Worm (Caenorhabditis elegans) whole organism, mixed stage, embryonic: ENCODE measurements around the gene mab-21.

Experiments used
- M03D4.4 ChIP-seq: sonication (generic microtip); optimal IDR thresholded peaks from 2 replicates; lab custom pipeline; 2017; ENCODE audit warnings: mild to moderate bottlenecking, missing genetic modification characterization, missing compliant biosample characterization
- bed-3 ChIP-seq: fragments of 200-800 bp; sonication (Bioruptor generic); optimal IDR thresholded peaks from 3 replicates; lab custom pipeline; 2018; ENCODE audit warnings: mild to moderate bottlenecking, missing genetic modification characterization, moderate library complexity, missing compliant biosample characterization
- blmp-1 ChIP-seq: fragments of 150-350 bp; optimal IDR thresholded peaks from 2 replicates; lab custom pipeline; 2014; ENCODE audit warnings: missing biosample characterization, missing genetic modification characterization
- ceh-39 ChIP-seq: fragments of 150-350 bp; optimal IDR thresholded peaks from 2 replicates; lab custom pipeline; 2014; ENCODE audit warnings: missing biosample characterization, missing genetic modification characterization
- ceh-43 ChIP-seq: fragments of 200-800 bp; sonication (Bioruptor generic); optimal IDR thresholded peaks from 2 replicates; lab custom pipeline; 2018; ENCODE audit warnings: mild to moderate bottlenecking, missing genetic modification characterization, moderate library complexity, missing compliant biosample characterization
- ceh-83 ChIP-seq: fragments of 200-800 bp; sonication (Bioruptor generic); optimal IDR thresholded peaks from 2 replicates; lab custom pipeline; 2018; ENCODE audit warnings: mild to moderate bottlenecking, missing genetic modification characterization, missing compliant biosample characterization
- ces-1 ChIP-seq: fragments of 150-350 bp; optimal IDR thresholded peaks from 2 replicates; lab custom pipeline; 2014; ENCODE audit warnings: missing biosample characterization, missing genetic modification reagents, missing genetic modification characterization
- cnd-1 ChIP-seq: fragments of 200-800 bp; sonication (Bioruptor generic); optimal IDR thresholded peaks from 2 replicates; lab custom pipeline; 2018; ENCODE audit warnings: mild to moderate bottlenecking, missing genetic modification characterization, missing compliant biosample characterization
- drap-1 ChIP-seq: fragments of 200-800 bp; sonication (Bioruptor generic); optimal IDR thresholded peaks from 3 replicates; lab custom pipeline; 2018; ENCODE audit warnings: mild to moderate bottlenecking, missing genetic modification characterization, missing compliant biosample characterization
- elt-1 ChIP-seq: sonication (generic microtip); optimal IDR thresholded peaks from 2 replicates; lab custom pipeline; 2017; ENCODE audit warnings: missing genetic modification characterization, mild to moderate bottlenecking, missing compliant biosample characterization, antibody characterized with exemption, moderate library complexity, borderline replicate concordance; ENCODE audit not compliant: insufficient read depth
- elt-3 ChIP-seq: fragments of 150-350 bp; optimal IDR thresholded peaks from 2 replicates; lab custom pipeline; 2014; ENCODE audit warnings: missing biosample characterization, missing genetic modification characterization
- flh-1 ChIP-seq: fragments of 200-800 bp; sonication (Bioruptor generic); optimal IDR thresholded peaks from 2 replicates; lab custom pipeline; 2018; ENCODE audit warnings: mild to moderate bottlenecking, missing genetic modification characterization, moderate library complexity, missing compliant biosample characterization
- ham-2 ChIP-seq: fragments of 200-800 bp; sonication (Bioruptor generic); optimal IDR thresholded peaks from 2 replicates; lab custom pipeline; 2018; ENCODE audit warnings: mild to moderate bottlenecking, missing genetic modification characterization, missing compliant biosample characterization
- hlh-1 ChIP-seq: fragments of 150-350 bp; optimal IDR thresholded peaks from 2 replicates; lab custom pipeline; 2014; ENCODE audit warnings: missing biosample characterization, missing genetic modification reagents, missing genetic modification characterization
- lin-13 ChIP-seq: fragments of 150-350 bp; optimal IDR thresholded peaks from 2 replicates; lab custom pipeline; 2014; ENCODE audit warnings: missing biosample characterization, missing genetic modification characterization
- lin-32 ChIP-seq: fragments of 200-800 bp; sonication (Bioruptor generic); optimal IDR thresholded peaks from 2 replicates; lab custom pipeline; 2018; ENCODE audit warnings: mild to moderate bottlenecking, missing genetic modification characterization, missing compliant biosample characterization
- lsy-2 ChIP-seq: fragments of 150-350 bp; optimal IDR thresholded peaks from 2 replicates; lab custom pipeline; 2014; ENCODE audit warnings: missing biosample characterization, missing genetic modification characterization
- mab-5 ChIP-seq: fragments of 150-350 bp; optimal IDR thresholded peaks from 2 replicates; lab custom pipeline; 2014; ENCODE audit warnings: missing biosample characterization, missing genetic modification characterization
- mep-1 ChIP-seq: fragments of 150-350 bp; optimal IDR thresholded peaks from 2 replicates; lab custom pipeline; 2017; ENCODE audit warnings: missing biosample characterization, missing genetic modification reagents, missing genetic modification characterization, inconsistent platforms
- mls-2 ChIP-seq: sonication (generic microtip); optimal IDR thresholded peaks from 2 replicates; lab custom pipeline; 2016; ENCODE audit warnings: mild to moderate bottlenecking, missing genetic modification characterization, moderate library complexity, missing compliant biosample characterization
- nhr-12 ChIP-seq: fragments of 150-350 bp; optimal IDR thresholded peaks from 2 replicates; lab custom pipeline; 2014; ENCODE audit warnings: missing biosample characterization, missing genetic modification characterization
- nhr-2 ChIP-seq: fragments of 150-350 bp; optimal IDR thresholded peaks from 2 replicates; lab custom pipeline; 2014; ENCODE audit warnings: missing biosample characterization, missing genetic modification characterization
- nhr-237 ChIP-seq: fragments of 150-350 bp; optimal IDR thresholded peaks from 2 replicates; lab custom pipeline; 2014; ENCODE audit warnings: missing biosample characterization, missing genetic modification characterization
- nhr-28 ChIP-seq: fragments of 150-350 bp; optimal IDR thresholded peaks from 2 replicates; lab custom pipeline; 2014; ENCODE audit warnings: missing biosample characterization, missing genetic modification characterization
- nhr-76 ChIP-seq: sonication (generic microtip); optimal IDR thresholded peaks from 2 replicates; lab custom pipeline; 2017; ENCODE audit warnings: missing biosample characterization, missing genetic modification characterization
- pha-4 ChIP-seq: fragments of 150-350 bp; optimal IDR thresholded peaks from 2 replicates; lab custom pipeline; 2018; ENCODE audit warnings: missing biosample characterization, missing genetic modification reagents, missing genetic modification characterization
- sem-2 ChIP-seq: fragments of 200-800 bp; sonication (Bioruptor generic); optimal IDR thresholded peaks from 2 replicates; lab custom pipeline; 2018; ENCODE audit warnings: mild to moderate bottlenecking, missing genetic modification characterization, missing compliant biosample characterization
- snpc-4 ChIP-seq: fragments of 150-350 bp; optimal IDR thresholded peaks from 2 replicates; lab custom pipeline; 2014; ENCODE audit warnings: missing biosample characterization, missing genetic modification characterization
- tbx-8 ChIP-seq: fragments of 200-800 bp; sonication (Bioruptor generic); optimal IDR thresholded peaks from 2 replicates; lab custom pipeline; 2018; ENCODE audit warnings: mild to moderate bottlenecking, missing genetic modification characterization, moderate library complexity, missing compliant biosample characterization
- unc-120 ChIP-seq: sonication (generic microtip); optimal IDR thresholded peaks from 2 replicates; lab custom pipeline; 2017; ENCODE audit warnings: missing genetic modification characterization, missing compliant biosample characterization; ENCODE audit not compliant: poor library complexity, severe bottlenecking
- unc-39 ChIP-seq: fragments of 150-350 bp; optimal IDR thresholded peaks from 2 replicates; lab custom pipeline; 2014; ENCODE audit warnings: missing biosample characterization, missing genetic modification characterization
- unc-62 ChIP-seq: fragments of 150-350 bp; optimal IDR thresholded peaks from 2 replicates; lab custom pipeline; 2014; ENCODE audit warnings: missing biosample characterization, missing genetic modification reagents, missing genetic modification characterization
- zip-8 ChIP-seq: fragments of 150-350 bp; optimal IDR thresholded peaks from 2 replicates; lab custom pipeline; 2014; ENCODE audit warnings: missing biosample characterization, missing genetic modification characterization
- ztf-11 ChIP-seq: fragments of 150-350 bp; optimal IDR thresholded peaks from 2 replicates; lab custom pipeline; 2014; ENCODE audit warnings: missing biosample characterization, missing genetic modification characterization

Gene mab-21

DNA sequence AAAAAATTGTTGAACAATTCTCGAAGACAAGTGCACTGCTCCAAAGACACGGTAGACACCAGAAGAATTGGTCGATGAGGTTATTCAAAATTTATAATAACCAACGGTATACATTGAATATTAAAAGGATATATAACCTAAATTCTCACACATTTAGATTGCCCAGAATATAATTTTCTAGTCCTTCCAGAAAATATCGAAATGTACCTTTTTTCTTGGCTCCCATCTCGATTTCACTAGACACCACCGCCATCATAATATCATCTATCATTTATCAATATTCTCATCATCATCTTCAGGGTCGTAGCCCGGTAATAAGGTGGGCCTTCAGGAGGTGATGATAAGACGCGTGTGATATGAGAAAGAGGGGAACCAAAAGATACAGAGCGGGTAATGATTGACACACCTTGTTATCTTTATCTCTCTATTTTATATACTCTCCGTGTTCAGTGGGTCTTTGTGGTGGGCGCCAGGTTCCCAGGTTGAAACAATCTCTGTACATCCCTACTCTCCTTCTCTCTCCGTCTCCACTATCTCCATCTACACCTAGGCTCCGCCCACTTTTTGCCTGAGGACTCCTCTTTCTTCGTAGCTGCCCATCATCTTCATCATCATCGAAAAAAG, at the start of gene mab-21:
Gene mab-21 (plus strand): TSS at position 615 of the 624 bp plus-strand sequence.
- no peak for TF ChIP-seq unc-120 (tag; lab: Kevin White, UChicago)
- TF ChIP-seq ceh-43 = no peak
- peak; percentile 29 for TF ChIP-seq elt-1
- peak; percentile 63 for TF ChIP-seq unc-62 (GFP tag; lab: Kevin White, UChicago)
- TF ChIP-seq elt-3 (tag; lab: Kevin White, UChicago) = peak; percentile 47
- TF ChIP-seq drap-1 (GFP tag; lab: Kevin White, UChicago) = no peak
- TF ChIP-seq bed-3 = no peak
- TF ChIP-seq M03D4.4 (tag; lab: Kevin White, UChicago) = no peak
- TF ChIP-seq, all 35 proteins: peak for 3

DNA sequence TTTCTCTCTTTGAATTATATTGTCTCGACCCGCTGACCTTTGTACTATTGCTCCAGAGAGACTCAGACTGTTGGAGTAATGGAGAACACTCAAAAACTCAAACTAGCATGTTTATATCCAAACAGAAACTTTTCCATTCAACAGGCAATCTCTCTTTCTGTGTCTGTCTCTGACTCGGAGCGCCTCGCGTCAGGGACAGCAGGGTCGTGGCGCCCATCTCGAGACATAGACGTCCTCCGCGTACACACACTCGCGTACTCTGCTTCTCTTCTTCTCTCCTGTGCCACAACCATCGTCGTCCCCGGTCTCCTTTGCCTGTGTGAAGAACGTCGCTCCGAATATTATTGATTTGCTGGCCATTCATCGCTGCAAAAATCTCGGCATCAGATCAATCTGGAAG, 48.6 kb upstream of the mab-21 start:
- TF ChIP-seq pha-4 (tag; lab: Kevin White, UChicago) = peak; percentile 33
- TF ChIP-seq mep-1 = no peak

DNA sequence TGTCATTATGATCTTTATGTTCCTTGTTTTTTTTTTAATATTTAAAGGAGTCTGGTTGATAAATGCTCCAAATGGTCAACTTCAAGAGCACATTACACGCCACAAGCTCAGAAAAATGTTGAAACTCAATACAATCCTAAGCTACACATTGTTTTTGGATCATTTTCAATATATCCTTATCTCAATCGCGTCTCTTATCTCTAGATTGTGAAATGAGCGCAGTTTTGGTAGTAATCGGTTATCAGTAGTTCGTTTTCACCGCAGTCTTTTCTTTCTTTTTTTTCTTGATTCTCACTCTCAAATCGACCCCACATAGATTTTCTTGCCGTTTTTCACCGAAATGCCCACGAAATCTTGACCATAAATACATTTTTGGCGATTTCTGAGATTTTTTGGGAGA, 47.7 kb upstream of the mab-21 start:
- no peak for TF ChIP-seq zip-8 (tag; lab: Kevin White, UChicago)
- no peak for TF ChIP-seq nhr-2 (tag; lab: Kevin White, UChicago)
- TF ChIP-seq bed-3 = no peak
- TF ChIP-seq M03D4.4 (tag; lab: Kevin White, UChicago) = no peak
- no peak for TF ChIP-seq ceh-83 (GFP tag; lab: Kevin White, UChicago)
- no peak for TF ChIP-seq snpc-4 (tag; lab: Kevin White, UChicago)
- no peak for TF ChIP-seq elt-3 (tag; lab: Kevin White, UChicago)
- no peak for TF ChIP-seq unc-120 (tag; lab: Kevin White, UChicago)
- no peak for TF ChIP-seq elt-1
- TF ChIP-seq ceh-39 = no peak
- TF ChIP-seq drap-1 (GFP tag; lab: Kevin White, UChicago) = no peak
- TF ChIP-seq pha-4 (tag; lab: Kevin White, UChicago) = no peak
- no peak for TF ChIP-seq tbx-8 (GFP tag; lab: Kevin White, UChicago)
- TF ChIP-seq cnd-1 = no peak
- no peak for TF ChIP-seq mab-5
- no peak for TF ChIP-seq hlh-1 (tag; lab: Kevin White, UChicago)
- no peak for TF ChIP-seq nhr-28 (tag; lab: Kevin White, UChicago)
- no peak for TF ChIP-seq ztf-11 (tag; lab: Kevin White, UChicago)

DNA sequence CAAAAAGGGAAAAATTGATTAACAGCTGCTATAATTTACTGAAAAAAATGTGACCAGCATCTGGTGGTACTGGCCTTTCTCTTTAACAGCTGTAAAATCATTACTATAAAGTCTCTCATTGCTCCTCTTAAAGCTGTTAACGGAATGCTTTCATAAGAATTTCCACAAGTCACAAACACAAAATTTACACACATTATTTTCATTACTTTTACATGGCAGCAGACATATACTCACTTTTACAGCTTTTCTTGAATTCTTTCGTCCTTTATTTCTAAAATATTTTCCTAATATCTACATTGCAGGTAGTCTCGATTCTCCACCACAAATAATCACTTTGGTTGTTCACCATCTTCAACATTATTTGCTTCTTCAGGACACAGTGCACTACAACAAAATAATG, 47.2 kb upstream of the mab-21 start, which contains the start of gene imph-1:
Gene imph-1 (plus strand): TSS at position 301 of the 400 bp plus-strand sequence.
- TF ChIP-seq ceh-39 (no peak), blmp-1 (no peak), cnd-1 (no peak), snpc-4 (tag; lab: Kevin White, UChicago) (no peak)

DNA sequence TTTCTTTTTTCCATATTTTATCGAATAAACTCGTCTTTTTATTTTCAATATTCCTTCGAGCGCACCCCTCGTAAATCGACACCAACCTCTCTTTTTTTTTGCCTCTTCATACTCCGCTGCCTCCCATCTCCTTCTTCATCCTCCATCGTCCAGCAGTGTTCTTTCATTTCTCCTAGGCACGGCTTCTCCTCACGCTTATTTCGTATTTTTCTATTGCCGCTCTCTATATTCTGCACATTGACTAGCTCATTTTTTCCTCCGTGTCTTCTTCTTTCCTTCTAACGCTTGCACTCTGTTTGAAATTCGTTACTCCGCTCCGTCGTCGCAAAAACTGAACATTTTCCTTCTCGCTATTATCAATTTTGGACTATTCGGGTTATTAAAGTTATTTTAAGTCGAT, 45.2 kb upstream of the mab-21 start:
- TF ChIP-seq bed-3 (no peak), ces-1 (GFP tag; lab: Kevin White, UChicago) (peak; percentile 3)
- TF ChIP-seq, all 35 proteins: peak for 1

DNA sequence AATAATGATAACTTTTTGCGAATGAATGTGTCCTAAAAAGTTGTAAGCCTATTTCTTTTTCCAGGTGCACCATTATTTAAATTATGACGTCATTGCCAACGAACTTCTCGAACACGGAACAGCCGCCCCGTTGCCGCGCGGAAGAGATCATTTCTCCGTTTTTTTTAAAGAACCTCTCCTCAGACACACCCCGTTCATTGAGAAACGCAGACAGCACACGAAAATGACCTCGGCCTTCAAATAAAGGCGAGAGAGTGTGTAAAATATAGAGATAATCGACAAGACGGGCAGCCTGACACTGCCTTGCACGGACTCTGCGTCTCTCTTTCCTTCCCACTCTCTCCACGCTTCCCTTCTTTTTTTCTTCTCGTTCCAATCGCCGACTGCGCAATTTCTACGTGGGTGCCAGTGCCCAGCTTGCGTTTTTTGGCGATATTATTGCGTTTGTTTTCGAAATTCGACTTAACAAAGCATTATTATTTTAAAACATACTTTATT, 40.1 kb upstream of the mab-21 start:
- peak; percentile 41 for TF ChIP-seq lsy-2 (tag; lab: Kevin White, UChicago)
- no peak for TF ChIP-seq nhr-12 (tag; lab: Kevin White, UChicago)
- no peak for TF ChIP-seq flh-1 (GFP tag; lab: Kevin White, UChicago)
- no peak for TF ChIP-seq bed-3
- TF ChIP-seq ceh-39 = no peak
- TF ChIP-seq blmp-1 = no peak
- TF ChIP-seq unc-120 (tag; lab: Kevin White, UChicago) = peak; percentile 28
- TF ChIP-seq nhr-237 (tag; lab: Kevin White, UChicago) = no peak
- no peak for TF ChIP-seq M03D4.4 (tag; lab: Kevin White, UChicago)
- TF ChIP-seq lin-32 = no peak
- no peak for TF ChIP-seq nhr-2 (tag; lab: Kevin White, UChicago)
- no peak for TF ChIP-seq mls-2 (tag; lab: Kevin White, UChicago)
- peak; percentile 37 for TF ChIP-seq ces-1 (GFP tag; lab: Kevin White, UChicago)
- TF ChIP-seq zip-8 (tag; lab: Kevin White, UChicago) = peak; percentile 75
- peak; percentile 69 for TF ChIP-seq unc-62 (GFP tag; lab: Kevin White, UChicago)
- no peak for TF ChIP-seq nhr-28 (tag; lab: Kevin White, UChicago)
- no peak for TF ChIP-seq ceh-83 (GFP tag; lab: Kevin White, UChicago)
- TF ChIP-seq pha-4 (tag; lab: Kevin White, UChicago) = no peak
- TF ChIP-seq sem-2 = no peak
- no peak for TF ChIP-seq snpc-4 (tag; lab: Kevin White, UChicago)
- TF ChIP-seq mep-1 = peak; percentile 51
- peak; percentile 15 for TF ChIP-seq elt-1
- no peak for TF ChIP-seq elt-3 (tag; lab: Kevin White, UChicago)
- no peak for TF ChIP-seq mab-5
- no peak for TF ChIP-seq nhr-76 (tag; lab: Kevin White, UChicago)
- TF ChIP-seq drap-1 (GFP tag; lab: Kevin White, UChicago) = peak; percentile 3
- TF ChIP-seq ztf-11 (tag; lab: Kevin White, UChicago) = no peak
- peak; percentile 8 for TF ChIP-seq lin-13 (tag; lab: Kevin White, UChicago)
- no peak for TF ChIP-seq unc-39 (tag; lab: Kevin White, UChicago)
- no peak for TF ChIP-seq ceh-43
- no peak for TF ChIP-seq cnd-1
- no peak for TF ChIP-seq ham-2 (GFP tag; lab: Kevin White, UChicago)
- TF ChIP-seq tbx-8 (GFP tag; lab: Kevin White, UChicago) = no peak
- peak; percentile 86 for TF ChIP-seq hlh-1 (tag; lab: Kevin White, UChicago)
